Fruit fly (Drosophila melanogaster): ENCODE data around the gene CG16782.

dm6 chrX:3451250-3451786 is 8.7 kb downstream of the CG16782 start:
- TF ChIP-seq ttk (optimal IDR thresholded peaks at IDR 0.05), result no peak
- no peak for TF ChIP-seq insv (optimal IDR thresholded peaks at IDR 0.05)
- TF ChIP-seq psq (optimal IDR thresholded peaks at IDR 0.05), result no peak
- no peak for TF ChIP-seq h (optimal IDR thresholded peaks at IDR 0.05)

Data from Kc167 (cell line).